Comparison of ENCODE assay signal across 1 fruit fly cellular context in genomic region chr2L:3844898-3845713, dm6.
TF ChIP-seq lines count a peak whose summit lies in the region.

No protein-coding gene starts in this region.

TF ChIP-seq in whole organism, embryonic, 481 proteins besides CTCF, POLR2A, EP300 and RAD21 (continued from another document and continues in another):
- TF ChIP-seq Neu2 (GFP tag; optimal IDR thresholded peaks at IDR 0.05; lab: Kevin White, UChicago; ENCODE audit: borderline replicate concordance) (no peak), BtbVII (GFP tag; optimal IDR thresholded peaks at IDR 0.05; lab: Kevin White, UChicago) (no peak), Pdp1 (GFP tag; optimal IDR thresholded peaks at IDR 0.05; lab: Kevin White, UChicago) (no peak), CG33213 (GFP tag; optimal IDR thresholded peaks at IDR 0.05; lab: Kevin White, UChicago) (no peak), Hr78 (GFP tag; optimal IDR thresholded peaks at IDR 0.05; lab: Kevin White, UChicago) (no peak), C15 (GFP tag; IDR thresholded peaks at IDR 0.05; lab: Robert Waterston, UW) (no peak), CG13123 (GFP tag; optimal IDR thresholded peaks at IDR 0.05; lab: Kevin White, UChicago) (no peak), NFAT (GFP tag; IDR thresholded peaks at IDR 0.05; lab: Robert Waterston, UW) (no peak), fd3F (GFP tag; optimal IDR thresholded peaks at IDR 0.05; lab: Kevin White, UChicago) (no peak), CG8089 (GFP tag; optimal IDR thresholded peaks at IDR 0.05; lab: Kevin White, UChicago) (no peak), Opbp (GFP tag; IDR thresholded peaks at IDR 0.05; lab: Robert Waterston, UW; ENCODE audit: partially characterized antibody) (no peak), ewg (GFP tag; optimal IDR thresholded peaks at IDR 0.05; lab: Kevin White, UChicago) (no peak), caup (GFP tag; optimal IDR thresholded peaks at IDR 0.05; lab: Kevin White, UChicago; ENCODE audit: severe bottlenecking) (no peak), CG8281 (tag; optimal IDR thresholded peaks at IDR 0.05; lab: Kevin White, UChicago) (no peak), sim (GFP tag; IDR thresholded peaks at IDR 0.05; lab: Robert Waterston, UW) (no peak), otp (GFP tag; IDR thresholded peaks at IDR 0.05; lab: Robert Waterston, UW) (no peak), CkIIα-i1 (GFP tag; IDR thresholded peaks at IDR 0.05; lab: Robert Waterston, UW) (no peak), D19B (GFP tag; optimal IDR thresholded peaks at IDR 0.05; lab: Kevin White, UChicago) (no peak), vfl (GFP tag; optimal IDR thresholded peaks at IDR 0.05; lab: Kevin White, UChicago) (no peak), dm (GFP tag; optimal IDR thresholded peaks at IDR 0.05; lab: Kevin White, UChicago) (no peak), pzg (GFP tag; optimal IDR thresholded peaks at IDR 0.05; lab: Kevin White, UChicago) (no peak), Atf6 (GFP tag; IDR thresholded peaks at IDR 0.05; lab: Robert Waterston, UW) (no peak), peb (GFP tag; IDR thresholded peaks at IDR 0.05; lab: Robert Waterston, UW) (no peak), sob (GFP tag; IDR thresholded peaks at IDR 0.05; lab: Robert Waterston, UW) (no peak), gt (GFP tag; IDR thresholded peaks at IDR 0.05; lab: Robert Waterston, UW) (no peak), CG1603 (tag; optimal IDR thresholded peaks at IDR 0.05; lab: Kevin White, UChicago) (peak; percentile 11), ken (GFP tag; IDR thresholded peaks at IDR 0.05; lab: Robert Waterston, UW) (no peak), bigmax (GFP tag; optimal IDR thresholded peaks at IDR 0.05; lab: Kevin White, UChicago) (no peak), Tbp (GFP tag; optimal IDR thresholded peaks at IDR 0.05; lab: Kevin White, UChicago) (no peak), CG30020 (tag; optimal IDR thresholded peaks at IDR 0.05; lab: Kevin White, UChicago) (no peak), NC2α (GFP tag; optimal IDR thresholded peaks at IDR 0.05; lab: Kevin White, UChicago) (no peak), gcm (GFP tag; optimal IDR thresholded peaks at IDR 0.05; lab: Kevin White, UChicago) (peak; percentile 16), org-1 (GFP tag; optimal IDR thresholded peaks at IDR 0.05; lab: Kevin White, UChicago) (no peak), dmrt11E (tag; optimal IDR thresholded peaks at IDR 0.05; lab: Kevin White, UChicago) (peak; percentile 74), Eip74EF (GFP tag; optimal IDR thresholded peaks at IDR 0.05; lab: Kevin White, UChicago) (no peak), CG16815 (GFP tag; optimal IDR thresholded peaks at IDR 0.05; lab: Kevin White, UChicago) (no peak), Gug (GFP tag; IDR thresholded peaks at IDR 0.05; lab: Robert Waterston, UW) (no peak), CG17361 (GFP tag; IDR thresholded peaks at IDR 0.05; lab: Robert Waterston, UW) (peak; percentile 25; the same call in 1 of the 3 replicates), CG17802 (tag; optimal IDR thresholded peaks at IDR 0.05; lab: Kevin White, UChicago) (no peak), CG6272 (GFP tag; IDR thresholded peaks at IDR 0.05; lab: Robert Waterston, UW) (0 out of 2 replicates have a peak, but pooled peaks have one; percentile 5), Lhr (GFP tag; optimal IDR thresholded peaks at IDR 0.05; lab: Kevin White, UChicago) (no peak), Dek (tag; optimal IDR thresholded peaks at IDR 0.05; lab: Kevin White, UChicago) (no peak), Nf-YA (GFP tag; IDR thresholded peaks at IDR 0.05; lab: Robert Waterston, UW) (no peak), CG14441 (GFP tag; IDR thresholded peaks at IDR 0.05; lab: Robert Waterston, UW) (no peak), Hey (tag; optimal IDR thresholded peaks at IDR 0.05; lab: Kevin White, UChicago) (no peak), Spps (tag; optimal IDR thresholded peaks at IDR 0.05; lab: Kevin White, UChicago) (no peak), CG13624 (GFP tag; optimal IDR thresholded peaks at IDR 0.05; lab: Kevin White, UChicago) (no peak), odd (GFP tag; optimal IDR thresholded peaks at IDR 0.05; lab: Kevin White, UChicago) (no peak), Fer2 (tag; optimal IDR thresholded peaks at IDR 0.05; lab: Kevin White, UChicago) (no peak), fu2 (GFP tag; optimal IDR thresholded peaks at IDR 0.05; lab: Kevin White, UChicago) (no peak), shn (GFP tag; optimal IDR thresholded peaks at IDR 0.05; lab: Kevin White, UChicago) (no peak), zfh2 (GFP tag; optimal IDR thresholded peaks at IDR 0.05; lab: Kevin White, UChicago) (no peak), pfk (GFP tag; optimal IDR thresholded peaks at IDR 0.05; lab: Kevin White, UChicago) (no peak), ac (GFP tag; optimal IDR thresholded peaks at IDR 0.05; lab: Kevin White, UChicago) (peak; percentile 1), CG14667 (GFP tag; IDR thresholded peaks at IDR 0.05; lab: Robert Waterston, UW) (no peak), luna (GFP tag; optimal IDR thresholded peaks at IDR 0.05; lab: Kevin White, UChicago) (no peak), CG13296 (GFP tag; optimal IDR thresholded peaks at IDR 0.05; lab: Kevin White, UChicago) (no peak), CG6689 (GFP tag; IDR thresholded peaks at IDR 0.05; lab: Robert Waterston, UW) (no peak), sima (GFP tag; optimal IDR thresholded peaks at IDR 0.05; lab: Kevin White, UChicago) (no peak), CG1529 (GFP tag; optimal IDR thresholded peaks at IDR 0.05; lab: Kevin White, UChicago) (no peak), CG11560 (tag; IDR thresholded peaks at IDR 0.05; lab: Robert Waterston, UW) (no peak), sens (GFP tag; lab: Kevin White, UChicago) (peak; percentile 45), da (GFP tag; optimal IDR thresholded peaks at IDR 0.05; lab: Kevin White, UChicago) (no peak), gro (GFP tag; optimal IDR thresholded peaks at IDR 0.05; lab: Kevin White, UChicago) (no peak), Nf-YB (GFP tag; optimal IDR thresholded peaks at IDR 0.05; lab: Kevin White, UChicago) (peak; percentile 49), CG2199 (GFP tag; IDR thresholded peaks at IDR 0.05; lab: Robert Waterston, UW) (no peak), CG33557 (GFP tag; optimal IDR thresholded peaks at IDR 0.05; lab: Kevin White, UChicago) (no peak), Ets65A (GFP tag; lab: Kevin White, UChicago) (peak; percentile 76), CG12071 (GFP tag; optimal IDR thresholded peaks at IDR 0.05; lab: Kevin White, UChicago) (no peak), CG14710 (tag; optimal IDR thresholded peaks at IDR 0.05; lab: Kevin White, UChicago) (peak; percentile 42), CG8924 (tag; optimal IDR thresholded peaks at IDR 0.05; lab: Kevin White, UChicago) (peak; percentile 18), Chrac-16 (GFP tag; optimal IDR thresholded peaks at IDR 0.05; lab: Kevin White, UChicago) (peak; percentile 3), CG34422 (GFP tag; IDR thresholded peaks at IDR 0.05; lab: Robert Waterston, UW) (no peak), ems (GFP tag; optimal IDR thresholded peaks at IDR 0.05; lab: Kevin White, UChicago) (no peak), lbe (GFP tag; optimal IDR thresholded peaks at IDR 0.05; lab: Kevin White, UChicago) (no peak), Hr39 (optimal IDR thresholded peaks at IDR 0.05; lab: Kevin White, UChicago) (no peak), ftz-f1 (GFP tag; optimal IDR thresholded peaks at IDR 0.05; lab: Kevin White, UChicago) (no peak), CG3995 (GFP tag; optimal IDR thresholded peaks at IDR 0.05; lab: Kevin White, UChicago) (no peak), danr (GFP tag; IDR thresholded peaks at IDR 0.05; lab: Robert Waterston, UW) (no peak), CG4707 (GFP tag; optimal IDR thresholded peaks at IDR 0.05; lab: Kevin White, UChicago) (no peak), hbn (GFP tag; IDR thresholded peaks at IDR 0.05; lab: Robert Waterston, UW; ENCODE audit: partially characterized antibody) (no peak), esg (GFP tag; conservative IDR thresholded peaks at IDR 0.05; lab: Robert Waterston, UW) (no peak), HLHmδ (GFP tag; optimal IDR thresholded peaks at IDR 0.05; lab: Kevin White, UChicago) (no peak), CG15514 (GFP tag; optimal IDR thresholded peaks at IDR 0.05; lab: Kevin White, UChicago) (no peak), Aef1 (GFP tag; IDR thresholded peaks at IDR 0.05; lab: Robert Waterston, UW) (no peak), CG13775 (GFP tag; optimal IDR thresholded peaks at IDR 0.05; lab: Kevin White, UChicago) (no peak), NfI (GFP tag; optimal IDR thresholded peaks at IDR 0.05; lab: Kevin White, UChicago) (no peak), CG12219 (GFP tag; optimal IDR thresholded peaks at IDR 0.05; lab: Kevin White, UChicago) (no peak), fd96Cb (tag; optimal IDR thresholded peaks at IDR 0.05; lab: Kevin White, UChicago) (peak; percentile 21), klu (GFP tag; IDR thresholded peaks at IDR 0.05; lab: Robert Waterston, UW) (no peak), CG18011 (GFP tag; optimal IDR thresholded peaks at IDR 0.05; lab: Kevin White, UChicago) (no peak), oc (tag; optimal IDR thresholded peaks at IDR 0.05; lab: Kevin White, UChicago) (no peak), Side (GFP tag; optimal IDR thresholded peaks at IDR 0.05; lab: Kevin White, UChicago) (no peak), nom (GFP tag; optimal IDR thresholded peaks at IDR 0.05; lab: Kevin White, UChicago) (no peak), D (optimal IDR thresholded peaks at IDR 0.05; lab: Kevin White, UChicago) (peak; percentile 28), D (GFP tag; optimal IDR thresholded peaks at IDR 0.05; lab: Kevin White, UChicago) (peak; percentile 4), nmo (GFP tag; optimal IDR thresholded peaks at IDR 0.05; lab: Kevin White, UChicago) (peak; percentile 33), CG17328 (GFP tag; IDR thresholded peaks at IDR 0.05; lab: Robert Waterston, UW) (peak; percentile 23; the same call in 1 of the 2 replicates), crol (GFP tag; IDR thresholded peaks at IDR 0.05; lab: Robert Waterston, UW) (no peak), ap (GFP tag; IDR thresholded peaks at IDR 0.05; lab: Robert Waterston, UW) (no peak), abd-A (tag; optimal IDR thresholded peaks at IDR 0.05; lab: Kevin White, UChicago) (no peak), Poxn (GFP tag; IDR thresholded peaks at IDR 0.05; lab: Robert Waterston, UW) (no peak), HHEX (GFP tag; optimal IDR thresholded peaks at IDR 0.05; lab: Kevin White, UChicago) (no peak), CG11085 (GFP tag; IDR thresholded peaks at IDR 0.05; lab: Robert Waterston, UW) (no peak), Mes4 (GFP tag; optimal IDR thresholded peaks at IDR 0.05; lab: Kevin White, UChicago) (no peak), stwl (tag; optimal IDR thresholded peaks at IDR 0.05; lab: Kevin White, UChicago) (no peak), tup (GFP tag; optimal IDR thresholded peaks at IDR 0.05; lab: Kevin White, UChicago) (no peak), CG12942 (GFP tag; optimal IDR thresholded peaks at IDR 0.05; lab: Kevin White, UChicago) (no peak), CG6254 (GFP tag; optimal IDR thresholded peaks at IDR 0.05; lab: Kevin White, UChicago) (no peak), Dll (GFP tag; IDR thresholded peaks at IDR 0.05; lab: Robert Waterston, UW; ENCODE audit: partially characterized antibody) (no peak), phol (tag; optimal IDR thresholded peaks at IDR 0.05; lab: Kevin White, UChicago) (peak; percentile 36), ERR (GFP tag; optimal IDR thresholded peaks at IDR 0.05; lab: Kevin White, UChicago) (no peak), GATAe (GFP tag; conservative IDR thresholded peaks at IDR 0.05; lab: Robert Waterston, UW) (no peak), CG9727 (GFP tag; optimal IDR thresholded peaks at IDR 0.05; lab: Kevin White, UChicago) (peak; percentile 56), D19A (tag; optimal IDR thresholded peaks at IDR 0.05; lab: Kevin White, UChicago) (peak; percentile 19), cwo (GFP tag; optimal IDR thresholded peaks at IDR 0.05; lab: Kevin White, UChicago) (no peak), CG3281 (GFP tag; optimal IDR thresholded peaks at IDR 0.05; lab: Kevin White, UChicago) (no peak), tx (GFP tag; optimal IDR thresholded peaks at IDR 0.05; lab: Kevin White, UChicago) (no peak), CG6654 (GFP tag; optimal IDR thresholded peaks at IDR 0.05; lab: Kevin White, UChicago) (no peak), Bgb (GFP tag; IDR thresholded peaks at IDR 0.05; lab: Robert Waterston, UW; ENCODE audit: partially characterized antibody) (no peak), CG12391 (tag; optimal IDR thresholded peaks at IDR 0.05; lab: Kevin White, UChicago) (peak; percentile 50), Dref (GFP tag; IDR thresholded peaks at IDR 0.05; lab: Robert Waterston, UW) (no peak), CG7928 (GFP tag; optimal IDR thresholded peaks at IDR 0.05; lab: Kevin White, UChicago) (no peak), jigr1 (GFP tag; IDR thresholded peaks at IDR 0.05; lab: Robert Waterston, UW) (no peak), CG12104 (GFP tag; optimal IDR thresholded peaks at IDR 0.05; lab: Kevin White, UChicago) (no peak), CG17568 (GFP tag; optimal IDR thresholded peaks at IDR 0.05; lab: Kevin White, UChicago) (no peak), grau (tag; optimal IDR thresholded peaks at IDR 0.05; lab: Kevin White, UChicago) (peak; percentile 21), pnt (GFP tag; optimal IDR thresholded peaks at IDR 0.05; lab: Kevin White, UChicago) (no peak), Ptx1 (GFP tag; IDR thresholded peaks at IDR 0.05; lab: Robert Waterston, UW) (no peak), CG15011 (GFP tag; optimal IDR thresholded peaks at IDR 0.05; lab: Kevin White, UChicago) (no peak), az2 (GFP tag; optimal IDR thresholded peaks at IDR 0.05; lab: Kevin White, UChicago) (peak; percentile 8), fru (optimal IDR thresholded peaks at IDR 0.05; lab: Kevin White, UChicago) (no peak), CG30403 (GFP tag; optimal IDR thresholded peaks at IDR 0.05; lab: Kevin White, UChicago) (no peak), CG2202 (tag; optimal IDR thresholded peaks at IDR 0.05; lab: Kevin White, UChicago) (no peak), Sox102F (GFP tag; optimal IDR thresholded peaks at IDR 0.05; lab: Kevin White, UChicago) (no peak), ham (GFP tag; IDR thresholded peaks at IDR 0.05; lab: Robert Waterston, UW) (no peak), hkb (optimal IDR thresholded peaks at IDR 0.05; lab: Kevin White, UChicago) (no peak), hkb (GFP tag; IDR thresholded peaks at IDR 0.05; lab: Robert Waterston, UW) (no peak), Bteb2 (GFP tag; optimal IDR thresholded peaks at IDR 0.05; lab: Kevin White, UChicago) (no peak), pho (GFP tag; optimal IDR thresholded peaks at IDR 0.05; lab: Kevin White, UChicago) (no peak), CG7963 (GFP tag; IDR thresholded peaks at IDR 0.05; lab: Robert Waterston, UW; ENCODE audit: partially characterized antibody) (no peak), tll (GFP tag; optimal IDR thresholded peaks at IDR 0.05; lab: Kevin White, UChicago) (no peak)
